Fruit fly (Drosophila melanogaster): ENCODE results near the gene CG11029.

Gene CG11029

dm6 chr2L:5745857-5746256 lies at the start of gene CG11029:
Gene CG11029, plus strand, starts transcription at chr2L:5746157.
- TF ChIP-seq CG15336 (GFP tag; IDR thresholded peaks at IDR 0.05) (no peak), Eip93F (GFP tag; optimal IDR thresholded peaks at IDR 0.05) (no peak), Ets21C (GFP tag; optimal IDR thresholded peaks at IDR 0.05) (no peak)

dm6 chr2L:5706074-5706473 lies 39.9 kb upstream of the CG11029 start, which contains the start of gene CG7236:
Gene CG7236, plus strand, starts transcription at chr2L:5706374.
- TF ChIP-seq CG10631 (GFP tag; optimal IDR thresholded peaks at IDR 0.05) (no peak), CG11762 (GFP tag; optimal IDR thresholded peaks at IDR 0.05; ENCODE audit: insufficient read depth) (no peak), salr (GFP tag; optimal IDR thresholded peaks at IDR 0.05) (no peak), CG6792 (GFP tag; optimal IDR thresholded peaks at IDR 0.05) (no peak), Hr38 (GFP tag; optimal IDR thresholded peaks at IDR 0.05) (no peak), dsx (GFP tag; optimal IDR thresholded peaks at IDR 0.05; ENCODE audit: poor library complexity, severe bottlenecking) (no peak), fd59A (GFP tag; optimal IDR thresholded peaks at IDR 0.05) (no peak), CG11294 (GFP tag; IDR thresholded peaks at IDR 0.05) (no peak), Eip78C (GFP tag) (no peak), Sox102F (GFP tag; optimal IDR thresholded peaks at IDR 0.05) (no peak), Sox15 (GFP tag; optimal IDR thresholded peaks at IDR 0.05) (no peak), Blimp-1 (GFP tag; optimal IDR thresholded peaks at IDR 0.05) (no peak), CG3919 (GFP tag; optimal IDR thresholded peaks at IDR 0.05) (no peak), OdsH (GFP tag; optimal IDR thresholded peaks at IDR 0.05) (no peak)

DNA sequence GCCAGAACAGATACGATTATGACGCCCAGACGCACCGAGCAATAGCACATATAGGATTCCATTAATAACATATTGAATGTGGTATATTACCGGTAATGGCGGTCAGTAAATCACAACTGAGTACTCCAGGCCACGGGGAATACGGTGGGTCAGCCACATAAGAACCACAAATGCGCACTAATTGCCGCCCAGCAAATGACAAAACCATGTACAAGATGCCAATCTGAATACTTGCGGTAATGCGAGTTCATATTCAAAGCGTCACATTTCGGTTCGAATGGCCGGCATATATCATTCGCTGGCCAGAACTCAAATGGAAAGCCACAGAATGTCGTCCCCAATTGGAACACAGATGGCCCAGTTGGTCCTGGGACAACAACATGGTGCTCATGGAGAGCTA lies 29.4 kb upstream of the CG11029 start, which contains the start of the genes CG14007 and CG34011:
CG14007 (minus strand) TSS at position 101 of the 400 bp plus-strand sequence.
CG34011 (plus strand) TSS at position 122 of the 400 bp plus-strand sequence.
- TF ChIP-seq CG8119 (GFP tag; IDR thresholded peaks at IDR 0.05) (no peak), CG6276 (GFP tag; optimal IDR thresholded peaks at IDR 0.05) (no peak)

DNA sequence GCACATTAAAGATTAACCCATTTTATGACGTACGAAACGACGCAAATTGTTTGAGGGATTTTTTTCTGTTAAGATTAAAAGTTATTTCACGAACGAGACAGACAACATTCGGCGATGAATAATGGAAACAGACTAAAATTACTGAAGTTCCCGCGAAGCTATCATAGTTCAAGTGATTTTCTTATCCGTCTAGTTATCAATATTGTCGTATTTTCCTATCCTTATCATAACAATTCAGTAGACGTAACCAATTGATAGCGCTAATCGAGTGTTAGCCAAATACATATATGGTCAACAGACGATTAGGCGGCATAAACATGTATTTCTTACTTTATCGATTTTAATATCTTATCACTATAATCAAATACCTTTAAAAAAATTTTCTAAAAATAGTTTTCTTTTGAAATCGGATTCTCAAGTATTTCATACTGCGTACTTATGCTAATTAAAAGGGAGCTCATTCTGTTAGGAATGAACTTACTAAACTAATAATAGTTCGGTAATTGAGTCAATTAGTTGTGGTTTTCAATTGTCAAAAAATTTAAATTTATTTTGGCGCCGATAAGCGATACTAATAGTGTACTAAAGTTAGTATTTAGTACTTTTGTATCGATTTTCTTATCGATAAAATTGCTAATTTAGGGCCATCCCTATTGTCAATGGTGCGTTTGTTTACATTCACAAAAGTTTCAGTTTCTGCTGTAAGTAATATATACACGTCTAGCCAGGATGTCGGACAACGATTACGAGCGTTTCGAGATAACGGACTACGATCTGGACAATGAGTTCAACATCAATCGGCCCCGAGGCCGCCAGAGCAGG lies 25.3 kb upstream of the CG11029 start, which contains the start of the genes CG11149 and sip1:
CG11149 (minus strand) TSS at position 493 of the 822 bp plus-strand sequence.
sip1 (plus strand) TSS at position 645 of the 822 bp plus-strand sequence.
- TF ChIP-seq Sox102F (GFP tag; optimal IDR thresholded peaks at IDR 0.05) (no peak), Blimp-1 (GFP tag; optimal IDR thresholded peaks at IDR 0.05) (no peak), vri (GFP tag; optimal IDR thresholded peaks at IDR 0.05) (peak; percentile 77), CG8632 (GFP tag; optimal IDR thresholded peaks at IDR 0.05) (no peak), fkh (GFP tag; optimal IDR thresholded peaks at IDR 0.05) (peak; percentile 88)

DNA sequence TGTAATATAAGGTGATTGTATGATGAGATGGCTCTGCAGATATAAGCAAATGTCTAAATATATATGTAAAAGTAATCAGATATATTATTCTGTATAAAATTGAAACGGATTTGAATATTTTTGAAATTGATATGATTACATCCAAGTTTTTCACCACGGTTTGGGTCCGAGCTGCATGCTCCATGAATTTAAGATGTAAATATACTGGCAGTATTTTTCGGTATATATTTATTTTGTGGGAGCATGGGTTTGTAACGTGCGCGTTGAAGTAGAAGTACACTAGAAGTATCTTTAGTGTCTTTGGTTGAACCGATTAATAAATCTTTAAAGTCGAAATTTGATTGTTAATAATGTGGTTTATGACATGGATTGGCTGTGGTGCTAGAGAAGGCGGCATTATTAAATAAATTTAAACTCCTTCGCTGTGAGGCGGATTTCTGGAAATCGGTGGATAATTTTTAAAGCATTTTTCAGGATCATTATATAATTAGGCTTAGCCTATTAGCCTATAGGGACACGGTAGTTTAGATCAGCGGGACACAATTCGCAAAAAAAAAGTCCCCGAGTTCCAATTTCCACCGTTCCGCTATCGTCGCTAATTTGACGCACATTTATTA lies 22.0 kb upstream of the CG11029 start:
- TF ChIP-seq CG32006 (GFP tag; optimal IDR thresholded peaks at IDR 0.05) (peak; percentile 28), Hr4 (GFP tag; optimal IDR thresholded peaks at IDR 0.05) (peak; percentile 25), CG10669 (GFP tag; optimal IDR thresholded peaks at IDR 0.05) (no peak), CG7368 (GFP tag; optimal IDR thresholded peaks at IDR 0.05) (no peak), CG10631 (GFP tag; optimal IDR thresholded peaks at IDR 0.05) (peak; percentile 20), achi (GFP tag; optimal IDR thresholded peaks at IDR 0.05) (no peak), CG6163 (GFP tag; IDR thresholded peaks at IDR 0.05) (peak; percentile 15; the same call in 1 of the 3 replicates), cyc (GFP tag; optimal IDR thresholded peaks at IDR 0.05) (no peak), CG16779 (tag; optimal IDR thresholded peaks at IDR 0.05) (no peak)
